Fruit fly (Drosophila melanogaster) S2 (cell line): Measurements from ENCODE around the gene Nost.

ENCODE experiments used
- CG8478 ChIP-seq: fragments of >200 bp; optimal IDR thresholded peaks from 2 replicates; lab custom pipeline; 2018
- CTCF ChIP-seq, 2 experiments: fragments of >200 bp; optimal IDR thresholded peaks; 2 replicates each; lab custom pipeline; 2018

DNA sequence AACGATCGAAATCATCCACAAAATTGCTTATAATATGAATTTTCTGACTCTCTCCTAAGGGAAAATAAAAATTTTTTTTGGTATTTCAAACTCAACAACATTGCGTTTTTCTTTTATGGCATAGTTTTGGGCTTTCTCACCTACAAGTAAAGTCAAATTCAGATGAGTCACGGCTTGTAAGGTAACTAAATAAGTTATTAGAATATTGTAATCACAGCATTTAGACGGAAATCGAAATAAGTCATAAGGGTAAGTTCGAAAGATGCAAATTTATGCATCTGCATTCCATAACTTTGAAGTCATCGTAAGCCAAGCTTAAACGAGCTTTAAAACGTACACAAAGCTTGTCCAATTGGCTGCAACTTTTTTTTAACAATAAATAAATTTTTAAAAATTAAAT, 589 bp upstream of the Nost start:
- no peak for TF ChIP-seq CTCF (optimal IDR thresholded peaks at IDR 0.05; lab: Kevin White, UChicago)
- no peak for TF ChIP-seq CG8478 (lab: Kevin White, UChicago)
